Fruit fly (Drosophila melanogaster) whole organism, embryonic: Measurements from ENCODE around the gene CG7841.

Experiments used
- Abd-B ChIP-seq: fragments of 200-800 bp; sonication (Bioruptor generic); optimal IDR thresholded peaks from 2 replicates; lab custom pipeline; 2018; ENCODE audit warnings: missing biosample characterization, mild to moderate bottlenecking, missing genetic modification characterization, moderate library complexity
- Ada2b ChIP-seq: fragments of 200-800 bp; sonication (Bioruptor generic); IDR thresholded peaks from 2 replicates; pipeline ENCODE4 v1.3.6; 2022; ENCODE audit warnings: missing biosample characterization, missing genetic modification characterization
- Aef1 ChIP-seq: fragments of 200-800 bp; sonication (Bioruptor generic); IDR thresholded peaks from 3 replicates; pipeline ENCODE4 v1.3.6; 2022; ENCODE audit warnings: missing biosample characterization, missing genetic modification characterization
- Bgb ChIP-seq: fragments of 200-800 bp; sonication (Bioruptor generic); IDR thresholded peaks from 2 replicates; pipeline ENCODE4 v1.3.6; 2022; ENCODE audit warnings: missing biosample characterization, missing genetic modification characterization; ENCODE audit not compliant: partially characterized antibody
- CG10979 ChIP-seq: fragments of 200-800 bp; sonication (Bioruptor generic); optimal IDR thresholded peaks from 2 replicates; lab custom pipeline; 2018; ENCODE audit warnings: missing biosample characterization, mild to moderate bottlenecking, missing genetic modification characterization, moderate library complexity
- CG11695 ChIP-seq: fragments of 200-800 bp; sonication (Bioruptor generic); IDR thresholded peaks from 3 replicates; pipeline ENCODE4 v1.3.6; 2022; ENCODE audit warnings: missing biosample characterization, missing genetic modification characterization
- CG15011 ChIP-seq: fragments of 200-800 bp; sonication (Bioruptor generic); optimal IDR thresholded peaks from 3 replicates; lab custom pipeline; 2018; ENCODE audit warnings: missing biosample characterization, mild to moderate bottlenecking, missing genetic modification characterization
- CG15514 ChIP-seq: fragments of 200-800 bp; sonication (Bioruptor generic); optimal IDR thresholded peaks from 3 replicates; lab custom pipeline; 2017; ENCODE audit warnings: missing biosample characterization, missing genetic modification characterization, mild to moderate bottlenecking, moderate library complexity, missing genetic modification reagents
- CG17361 ChIP-seq: fragments of 200-800 bp; sonication (Bioruptor generic); IDR thresholded peaks from 3 replicates; pipeline ENCODE4 v1.3.6; 2022; ENCODE audit warnings: missing biosample characterization, missing genetic modification characterization
- CG1832 ChIP-seq: fragments of 200-800 bp; sonication (Bioruptor generic); optimal IDR thresholded peaks from 2 replicates; lab custom pipeline; 2017; ENCODE audit warnings: missing biosample characterization, mild to moderate bottlenecking, missing genetic modification characterization, inconsistent platforms
- CG2202 ChIP-seq: fragments of 200-800 bp; sonication (Bioruptor generic); optimal IDR thresholded peaks from 2 replicates; lab custom pipeline; 2018; ENCODE audit warnings: missing biosample characterization, mild to moderate bottlenecking, missing genetic modification characterization
- CG3163 ChIP-seq: fragments of 200-800 bp; sonication (Bioruptor generic); optimal IDR thresholded peaks from 3 replicates; lab custom pipeline; 2016; ENCODE audit warnings: missing biosample characterization, missing genetic modification characterization
- CG34422 ChIP-seq: fragments of 200-800 bp; sonication (Bioruptor generic); IDR thresholded peaks from 3 replicates; pipeline ENCODE4 v1.3.6; 2022; ENCODE audit warnings: missing biosample characterization, missing genetic modification characterization
- CG5245 ChIP-seq: fragments of 200-800 bp; sonication (Bioruptor generic); optimal IDR thresholded peaks from 3 replicates; lab custom pipeline; 2016; ENCODE audit warnings: missing biosample characterization, missing genetic modification characterization
- CG6175 ChIP-seq: fragments of 200-800 bp; sonication (Bioruptor generic); IDR thresholded peaks from 3 replicates; pipeline ENCODE4 v1.3.6; 2022; ENCODE audit warnings: missing biosample characterization, missing genetic modification characterization
- CG7839 ChIP-seq: fragments of 200-800 bp; sonication (Bioruptor generic); optimal IDR thresholded peaks from 3 replicates; lab custom pipeline; 2018; ENCODE audit warnings: missing biosample characterization, mild to moderate bottlenecking, missing genetic modification characterization, moderate library complexity
- CG7963 ChIP-seq: fragments of 200-800 bp; sonication (Bioruptor generic); IDR thresholded peaks from 3 replicates; pipeline ENCODE4 v1.3.6; 2022; ENCODE audit warnings: missing biosample characterization, missing genetic modification characterization; ENCODE audit not compliant: partially characterized antibody
- CG8089 ChIP-seq: fragments of 200-800 bp; sonication (Bioruptor generic); optimal IDR thresholded peaks from 3 replicates; lab custom pipeline; 2016; ENCODE audit warnings: missing biosample characterization, missing genetic modification characterization
- CG9609 ChIP-seq: fragments of 200-800 bp; sonication (Bioruptor generic); optimal IDR thresholded peaks from 3 replicates; lab custom pipeline; 2016; ENCODE audit warnings: missing biosample characterization, missing genetic modification characterization
- CG9932 ChIP-seq: fragments of 200-800 bp; sonication (Bioruptor generic); IDR thresholded peaks from 2 replicates; pipeline ENCODE4 v1.3.6; 2022; ENCODE audit warnings: missing biosample characterization, missing genetic modification characterization
- CkIIα-i1 ChIP-seq: fragments of 200-800 bp; sonication (Bioruptor generic); IDR thresholded peaks from 2 replicates; pipeline ENCODE4 v1.3.6; 2022; ENCODE audit warnings: missing biosample characterization, missing genetic modification characterization
- D ChIP-seq, 2 experiments: fragments of 200-800 bp in 1 of 2; fragments of >200 bp in 1 of 2; sonication (Bioruptor generic) in 1 of 2; optimal IDR thresholded peaks; 2 replicates in 1 of 2; 3 replicates in 1 of 2; lab custom pipeline; 2017; ENCODE audit warnings: mild to moderate bottlenecking in 1 of 2, missing biosample characterization in 1 of 2, missing genetic modification characterization in 1 of 2, missing genetic modification reagents in 1 of 2
- Dbx ChIP-seq: fragments of 200-800 bp; sonication (Bioruptor generic); IDR thresholded peaks from 3 replicates; pipeline ENCODE4 v1.3.6; 2022; ENCODE audit warnings: missing biosample characterization, missing genetic modification characterization
- Dip2 ChIP-seq: fragments of 200-800 bp; sonication (Bioruptor generic); IDR thresholded peaks from 2 replicates; pipeline ENCODE4 v1.3.6; 2022; ENCODE audit warnings: missing biosample characterization, missing genetic modification characterization
- Doc2 ChIP-seq: fragments of 200-800 bp; sonication (Bioruptor generic); IDR thresholded peaks from 2 replicates; pipeline ENCODE4 v1.3.6; 2022; ENCODE audit warnings: missing biosample characterization, missing genetic modification characterization
- HLH4C ChIP-seq: fragments of 200-800 bp; sonication (Bioruptor generic); IDR thresholded peaks from 3 replicates; pipeline ENCODE4 v1.3.6; 2022; ENCODE audit warnings: missing biosample characterization, missing genetic modification characterization; ENCODE audit not compliant: partially characterized antibody
- Neu2 ChIP-seq: fragments of 200-800 bp; sonication (Bioruptor generic); optimal IDR thresholded peaks from 3 replicates; lab custom pipeline; 2016; ENCODE audit warnings: missing biosample characterization, missing genetic modification characterization, borderline replicate concordance
- NfI ChIP-seq: fragments of 200-800 bp; sonication (Bioruptor generic); optimal IDR thresholded peaks from 3 replicates; lab custom pipeline; 2018; ENCODE audit warnings: missing biosample characterization, mild to moderate bottlenecking, missing genetic modification characterization, moderate library complexity
- Sin3A ChIP-seq: fragments of >200 bp; optimal IDR thresholded peaks from 2 replicates; lab custom pipeline; 2018
- bab2 ChIP-seq: fragments of 200-800 bp; sonication (Bioruptor generic); optimal IDR thresholded peaks from 2 replicates; lab custom pipeline; 2016; ENCODE audit warnings: missing biosample characterization, missing genetic modification characterization
- bigmax ChIP-seq: fragments of 200-800 bp; sonication (Bioruptor generic); optimal IDR thresholded peaks from 2 replicates; lab custom pipeline; 2018; ENCODE audit warnings: missing biosample characterization, mild to moderate bottlenecking, missing genetic modification characterization
- chif ChIP-seq, 2 experiments: fragments of 200-800 bp; sonication (Bioruptor generic); optimal IDR thresholded peaks; 3 replicates each; lab custom pipeline; 2016; ENCODE audit warnings: missing biosample characterization in 2 of 2, missing genetic modification characterization in 2 of 2
- danr ChIP-seq: fragments of 200-800 bp; sonication (Bioruptor generic); IDR thresholded peaks from 2 replicates; pipeline ENCODE4 v1.3.6; 2022; ENCODE audit warnings: missing biosample characterization, missing genetic modification characterization
- dmrt11E ChIP-seq: fragments of 200-800 bp; sonication (Bioruptor generic); optimal IDR thresholded peaks from 3 replicates; lab custom pipeline; 2018; ENCODE audit warnings: missing biosample characterization, mild to moderate bottlenecking, missing genetic modification characterization, moderate library complexity
- exex ChIP-seq: fragments of 200-800 bp; sonication (Bioruptor generic); optimal IDR thresholded peaks from 4 replicates; lab custom pipeline; 2018; ENCODE audit warnings: missing biosample characterization, mild to moderate bottlenecking, missing genetic modification characterization, moderate library complexity
- gcm2 ChIP-seq: fragments of 200-800 bp; sonication (Bioruptor generic); optimal IDR thresholded peaks from 2 replicates; lab custom pipeline; 2016; ENCODE audit warnings: missing biosample characterization, missing genetic modification characterization
- gro ChIP-seq: fragments of 200-800 bp; sonication (Bioruptor generic); optimal IDR thresholded peaks from 2 replicates; lab custom pipeline; 2016; ENCODE audit warnings: missing biosample characterization, missing genetic modification characterization
- hb ChIP-seq: fragments of 200-800 bp; sonication (Bioruptor generic); IDR thresholded peaks from 3 replicates; pipeline ENCODE4 v1.3.6; 2022; ENCODE audit warnings: missing biosample characterization, missing genetic modification characterization; ENCODE audit not compliant: partially characterized antibody
- her ChIP-seq: fragments of 200-800 bp; sonication (Bioruptor generic); optimal IDR thresholded peaks from 2 replicates; lab custom pipeline; 2016; ENCODE audit warnings: missing biosample characterization, missing genetic modification characterization
- ind ChIP-seq: fragments of 200-800 bp; sonication (Bioruptor generic); optimal IDR thresholded peaks from 3 replicates; lab custom pipeline; 2016; ENCODE audit warnings: missing biosample characterization, missing genetic modification characterization
- klu ChIP-seq: fragments of 200-800 bp; sonication (Bioruptor generic); IDR thresholded peaks from 2 replicates; pipeline ENCODE4 v1.3.6; 2022; ENCODE audit warnings: missing biosample characterization, missing genetic modification characterization
- lmd ChIP-seq: fragments of 200-800 bp; sonication (Bioruptor generic); IDR thresholded peaks from 2 replicates; pipeline ENCODE4 v1.3.6; 2022; ENCODE audit warnings: missing biosample characterization, missing genetic modification characterization
- lov ChIP-seq, 2 experiments: fragments of 200-800 bp in 1 of 2; fragments of >200 bp in 1 of 2; sonication (Bioruptor generic) in 1 of 2; IDR thresholded peaks in 1 of 2; optimal IDR thresholded peaks in 1 of 2; 2 replicates in 1 of 2; 3 replicates in 1 of 2; pipeline versions ENCODE4 v1.3.6 to Lab custom; 2017 to 2022; ENCODE audit warnings: missing biosample characterization in 1 of 2, missing genetic modification characterization in 1 of 2
- oc ChIP-seq: fragments of 200-800 bp; sonication (Bioruptor generic); optimal IDR thresholded peaks from 2 replicates; lab custom pipeline; 2018; ENCODE audit warnings: missing biosample characterization, mild to moderate bottlenecking, missing genetic modification characterization, moderate library complexity
- pum ChIP-seq: fragments of 200-800 bp; sonication (Bioruptor generic); optimal IDR thresholded peaks from 2 replicates; lab custom pipeline; 2016; ENCODE audit warnings: missing biosample characterization, missing genetic modification characterization
- sr ChIP-seq: fragments of 200-800 bp; sonication (Bioruptor generic); IDR thresholded peaks from 3 replicates; pipeline ENCODE4 v1.3.6; 2022; ENCODE audit warnings: missing biosample characterization, missing genetic modification characterization
- tna ChIP-seq: fragments of 200-800 bp; sonication (Bioruptor generic); IDR thresholded peaks from 2 replicates; pipeline ENCODE4 v1.3.6; 2022; ENCODE audit warnings: missing biosample characterization, missing genetic modification characterization; ENCODE audit not compliant: partially characterized antibody
- zen ChIP-seq: fragments of 200-800 bp; sonication (Bioruptor generic); optimal IDR thresholded peaks from 3 replicates; lab custom pipeline; 2018; ENCODE audit warnings: missing biosample characterization, mild to moderate bottlenecking, missing genetic modification characterization, moderate library complexity

Gene CG7841

DNA sequence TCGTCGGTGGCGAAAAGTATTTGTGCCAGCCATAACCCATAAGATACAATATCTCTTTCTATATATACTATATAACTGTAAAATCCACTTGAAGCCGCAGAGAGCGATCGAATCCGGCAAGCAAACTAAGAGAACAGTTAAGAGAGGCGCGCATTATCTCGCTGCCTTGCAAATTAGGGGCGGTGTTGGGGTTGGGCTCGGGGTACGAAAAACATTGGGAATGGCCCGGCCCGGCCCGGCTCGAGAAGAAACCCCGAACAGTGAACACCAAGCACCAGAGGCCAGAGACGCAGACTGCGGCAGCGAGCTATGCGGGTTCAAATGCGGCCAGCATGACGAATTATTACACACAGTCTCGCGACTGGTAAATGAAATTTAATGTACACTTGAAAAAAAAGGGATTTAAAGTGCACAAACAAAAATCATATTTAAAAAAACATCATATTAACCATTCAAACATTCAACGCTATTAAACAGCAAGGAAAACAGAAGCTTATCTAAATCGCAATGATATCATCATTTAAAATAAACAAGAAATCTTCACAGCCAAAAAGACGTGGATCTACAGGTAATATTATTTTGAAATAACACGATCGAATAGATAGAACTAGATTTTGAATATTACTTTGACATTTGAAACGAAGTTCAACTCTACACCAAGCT is 24.4 kb upstream of the CG7841 start (continued):
- TF ChIP-seq CG8089 (GFP tag; lab: Kevin White, UChicago), result no peak
- no peak for TF ChIP-seq her (GFP tag; lab: Kevin White, UChicago)
- TF ChIP-seq gcm2 (GFP tag; lab: Kevin White, UChicago), result no peak
- no peak for TF ChIP-seq tna (GFP tag; lab: Robert Waterston, UW)
- TF ChIP-seq HLH4C (GFP tag; lab: Robert Waterston, UW), result no peak
- TF ChIP-seq ind (GFP tag; lab: Kevin White, UChicago), result peak; percentile 52
- no peak for TF ChIP-seq CkIIα-i1 (GFP tag; lab: Robert Waterston, UW)
- no peak for TF ChIP-seq Doc2 (GFP tag; lab: Robert Waterston, UW)
- no peak for TF ChIP-seq zen (tag; lab: Kevin White, UChicago)
- no peak for TF ChIP-seq CG15514
- no peak for TF ChIP-seq CG9609 (GFP tag; lab: Kevin White, UChicago)
- TF ChIP-seq bigmax (GFP tag; lab: Kevin White, UChicago), result no peak
- peak; percentile 27; the same call in 1 of the 2 replicates for TF ChIP-seq klu
- no peak for TF ChIP-seq CG15011 (GFP tag; lab: Kevin White, UChicago)
- TF ChIP-seq D (optimal IDR thresholded peaks at IDR 0.05; lab: Kevin White, UChicago), result no peak
- TF ChIP-seq D (GFP tag; optimal IDR thresholded peaks at IDR 0.05; lab: Kevin White, UChicago), result peak; percentile 70
- TF ChIP-seq pum (GFP tag; lab: Kevin White, UChicago), result no peak
- TF ChIP-seq Bgb (GFP tag; lab: Robert Waterston, UW), result peak; percentile 32; the same call in 1 of the 2 replicates
- peak in 1 of 2 experiments; percentile 33 for TF ChIP-seq chif (GFP tag; optimal IDR thresholded peaks at IDR 0.05; lab: Kevin White, UChicago)
- TF ChIP-seq bab2 (GFP tag; lab: Kevin White, UChicago), result no peak
- TF ChIP-seq lmd (GFP tag; lab: Robert Waterston, UW), result peak; percentile 58
- peak; percentile 57 for TF ChIP-seq CG10979 (tag; lab: Kevin White, UChicago)
- no peak for TF ChIP-seq NfI (GFP tag; lab: Kevin White, UChicago)
- no peak for TF ChIP-seq hb (GFP tag; lab: Robert Waterston, UW)
- TF ChIP-seq CG1832 (GFP tag; lab: Kevin White, UChicago), result no peak
- no peak for TF ChIP-seq dmrt11E
- TF ChIP-seq lov (optimal IDR thresholded peaks at IDR 0.05; lab: Kevin White, UChicago), result no peak
- 0 out of 3 replicates have a peak, but pooled peaks have one; percentile 27 for TF ChIP-seq lov (GFP tag; IDR thresholded peaks at IDR 0.05; lab: Robert Waterston, UW)
- TF ChIP-seq exex (tag; lab: Kevin White, UChicago), result no peak
- TF ChIP-seq CG7963 (GFP tag; lab: Robert Waterston, UW), result no peak
- TF ChIP-seq danr (GFP tag; lab: Robert Waterston, UW), result 0 out of 2 replicates have a peak, but pooled peaks have one; percentile 28
- 0 out of 3 replicates have a peak, but pooled peaks have one; percentile 56 for TF ChIP-seq CG6175
- peak; percentile 39; the same call in 1 of the 3 replicates for TF ChIP-seq CG11695
- TF ChIP-seq Aef1, result 0 out of 3 replicates have a peak, but pooled peaks have one; percentile 29
- no peak for TF ChIP-seq Neu2 (GFP tag; lab: Kevin White, UChicago)
- peak; percentile 85; the same call in 2 of the 3 replicates for TF ChIP-seq CG17361 (GFP tag; lab: Robert Waterston, UW)
- TF ChIP-seq CG34422, result peak; percentile 16; the same call in 1 of the 3 replicates
- TF ChIP-seq sr, result no peak
- TF ChIP-seq Ada2b (GFP tag; lab: Robert Waterston, UW), result peak; percentile 59
- peak; percentile 55 for TF ChIP-seq CG9932 (GFP tag; lab: Robert Waterston, UW)
- no peak for TF ChIP-seq Dip2 (GFP tag; lab: Robert Waterston, UW)
- peak; percentile 16 for TF ChIP-seq oc (tag; lab: Kevin White, UChicago)
- TF ChIP-seq Sin3A (lab: Kevin White, UChicago), result no peak
- no peak for TF ChIP-seq gro (GFP tag; lab: Kevin White, UChicago)
- TF ChIP-seq CG7839 (tag; lab: Kevin White, UChicago), result peak; percentile 38
- peak; percentile 89 for TF ChIP-seq CG3163 (GFP tag; lab: Kevin White, UChicago)
- TF ChIP-seq CG2202 (tag; lab: Kevin White, UChicago), result no peak
- TF ChIP-seq Abd-B (GFP tag; lab: Kevin White, UChicago), result peak; percentile 15
- TF ChIP-seq CG5245, result no peak
- 0 out of 3 replicates have a peak, but pooled peaks have one; percentile 24 for TF ChIP-seq Dbx (GFP tag; lab: Robert Waterston, UW)
